Worm (Caenorhabditis elegans): ENCODE results near the gene Y45F10C.4.

The Y45F10C.4 gene

DNA sequence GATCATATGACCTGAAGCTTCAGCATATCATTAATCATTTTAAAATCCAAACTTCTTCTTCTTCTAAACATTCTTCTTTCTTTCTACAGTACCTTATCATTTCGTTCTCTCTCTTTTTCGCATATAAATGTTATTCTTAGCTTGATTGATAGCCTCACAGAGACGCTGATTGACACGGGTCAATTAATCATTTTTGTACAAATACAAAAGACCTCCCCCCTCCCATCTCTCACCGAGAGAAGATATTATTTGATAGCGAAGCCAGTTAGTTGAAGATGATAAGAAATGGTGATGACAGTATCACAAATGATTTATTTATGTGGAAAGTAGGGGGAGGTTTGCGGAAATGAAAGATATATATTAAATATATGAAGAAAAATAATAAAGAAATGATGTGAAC lies 18.7 kb upstream of the Y45F10C.4 start (continued):
- TF ChIP-seq nhr-11 (tag; optimal IDR thresholded peaks at IDR 0.05) = no peak
- no peak for TF ChIP-seq ceh-16 (tag; optimal IDR thresholded peaks at IDR 0.05)
- TF ChIP-seq mab-5 (tag; optimal IDR thresholded peaks at IDR 0.05) = peak; percentile 89
- TF ChIP-seq unc-39 (tag; optimal IDR thresholded peaks at IDR 0.05) = no peak
- no peak for TF ChIP-seq nhr-23 (tag; optimal IDR thresholded peaks at IDR 0.05)

DNA sequence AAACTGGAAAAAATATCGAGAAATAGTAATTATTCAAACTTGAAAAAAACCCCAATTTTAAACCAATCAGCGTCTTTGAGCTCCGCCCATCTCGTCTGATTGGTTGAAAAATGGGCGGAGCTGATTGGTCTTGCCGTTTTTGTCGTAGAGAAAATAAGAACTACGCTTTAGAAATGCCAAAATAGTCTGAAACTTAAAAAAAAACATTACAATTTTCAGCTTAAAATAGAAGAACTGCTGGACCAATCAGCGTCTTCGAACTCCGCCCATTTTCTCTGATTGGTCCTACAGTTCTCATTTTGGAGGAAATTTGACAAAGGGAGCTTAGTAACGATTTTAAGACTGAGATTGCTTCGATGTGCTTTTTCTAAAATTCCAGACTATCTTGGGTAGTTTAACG lies 15.5 kb upstream of the Y45F10C.4 start:
- TF ChIP-seq ama-1 (optimal IDR thresholded peaks at IDR 0.05) (no peak), nhr-77 (tag; optimal IDR thresholded peaks at IDR 0.05) (no peak), nhr-25 (tag; optimal IDR thresholded peaks at IDR 0.05) (no peak)

DNA sequence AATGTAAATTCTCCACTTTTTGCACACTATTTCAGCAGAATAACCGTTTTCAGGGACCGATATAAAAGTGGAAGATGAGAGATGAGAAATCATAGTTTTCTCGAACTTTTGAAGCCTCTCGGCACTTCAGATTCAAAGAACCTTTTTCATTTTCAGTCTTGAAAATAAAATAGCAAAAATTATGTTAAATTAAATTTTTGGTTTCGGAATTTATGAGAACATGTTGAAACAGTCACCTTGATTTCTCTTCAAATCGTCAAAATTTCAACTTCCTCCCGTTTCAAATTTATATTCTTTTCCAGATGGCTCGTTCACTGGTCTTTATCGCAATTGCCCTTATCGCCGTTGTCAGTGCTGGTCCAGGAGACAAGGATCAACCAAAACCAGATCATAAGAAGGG lies 14.7 kb upstream of the Y45F10C.4 start, which contains the start of gene srlf-26:
srlf-26 (plus strand) TSS at position 301 of the 400 bp plus-strand sequence.
- TF ChIP-seq unc-55 (GFP tag; optimal IDR thresholded peaks at IDR 0.05) = no peak
- TF ChIP-seq elt-1 (tag; optimal IDR thresholded peaks at IDR 0.05) = no peak
- TF ChIP-seq mdl-1 (tag; optimal IDR thresholded peaks at IDR 0.05) = no peak
- no peak for TF ChIP-seq nhr-23 (tag; optimal IDR thresholded peaks at IDR 0.05)
- TF ChIP-seq crh-2 (tag; optimal IDR thresholded peaks at IDR 0.05) = no peak
- no peak for TF ChIP-seq unc-62 (GFP tag; optimal IDR thresholded peaks at IDR 0.05)
- TF ChIP-seq alr-1 (tag; optimal IDR thresholded peaks at IDR 0.05) = no peak
- TF ChIP-seq nhr-129 (tag; optimal IDR thresholded peaks at IDR 0.05) = no peak
- no peak for TF ChIP-seq gmeb-1 (tag; optimal IDR thresholded peaks at IDR 0.05)
- no peak for TF ChIP-seq ztf-11 (tag; optimal IDR thresholded peaks at IDR 0.05)
- no peak for TF ChIP-seq ztf-4 (tag; optimal IDR thresholded peaks at IDR 0.05)
- no peak for TF ChIP-seq ztf-1 (GFP tag; conservative IDR thresholded peaks at IDR 0.05)
- no peak for TF ChIP-seq ceh-16 (tag; optimal IDR thresholded peaks at IDR 0.05)
- no peak for TF ChIP-seq peb-1 (tag; optimal IDR thresholded peaks at IDR 0.05)
- TF ChIP-seq snpc-4 (tag; optimal IDR thresholded peaks at IDR 0.05) = no peak
- no peak for TF ChIP-seq aly-2 (tag; optimal IDR thresholded peaks at IDR 0.05)
- no peak for TF ChIP-seq skn-1 (tag; optimal IDR thresholded peaks at IDR 0.05)
- TF ChIP-seq lsy-2 (tag; optimal IDR thresholded peaks at IDR 0.05) = no peak
- no peak for TF ChIP-seq C34F6.9 (tag; optimal IDR thresholded peaks at IDR 0.05)
- TF ChIP-seq R02D3.7 (tag; optimal IDR thresholded peaks at IDR 0.05) = no peak

DNA sequence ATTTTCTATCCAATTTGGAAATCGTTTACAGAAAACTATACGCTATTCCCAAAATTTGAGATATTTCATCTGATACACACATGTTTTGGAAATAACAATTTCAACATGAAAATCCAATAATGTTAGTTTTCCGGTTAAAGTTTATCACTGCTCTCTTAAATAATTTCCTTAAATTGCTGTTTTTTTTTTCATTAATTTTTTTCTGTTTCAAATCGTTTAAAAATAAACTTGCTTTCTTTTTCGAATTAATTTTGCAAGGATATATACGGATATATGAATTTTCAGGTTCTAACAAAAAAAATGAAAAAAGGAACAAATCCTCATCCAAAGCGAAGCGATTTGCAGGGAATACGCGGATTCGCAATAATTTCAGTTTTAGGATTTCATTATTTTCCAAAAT lies 9.5 kb upstream of the Y45F10C.4 start, which contains the start of gene oac-48:
oac-48 (plus strand) TSS at position 301 of the 400 bp plus-strand sequence.
- TF ChIP-seq nhr-129 (tag; optimal IDR thresholded peaks at IDR 0.05) (no peak), lin-11 (tag; optimal IDR thresholded peaks at IDR 0.05) (no peak), gmeb-1 (tag; optimal IDR thresholded peaks at IDR 0.05) (no peak), peb-1 (tag; optimal IDR thresholded peaks at IDR 0.05) (no peak), elt-1 (tag; optimal IDR thresholded peaks at IDR 0.05) (no peak), mdl-1 (tag; optimal IDR thresholded peaks at IDR 0.05) (no peak), skn-1 (tag; optimal IDR thresholded peaks at IDR 0.05) (no peak), sma-9 (GFP tag; optimal IDR thresholded peaks at IDR 0.05) (no peak), sma-9 (tag; optimal IDR thresholded peaks at IDR 0.05) (no peak)

DNA sequence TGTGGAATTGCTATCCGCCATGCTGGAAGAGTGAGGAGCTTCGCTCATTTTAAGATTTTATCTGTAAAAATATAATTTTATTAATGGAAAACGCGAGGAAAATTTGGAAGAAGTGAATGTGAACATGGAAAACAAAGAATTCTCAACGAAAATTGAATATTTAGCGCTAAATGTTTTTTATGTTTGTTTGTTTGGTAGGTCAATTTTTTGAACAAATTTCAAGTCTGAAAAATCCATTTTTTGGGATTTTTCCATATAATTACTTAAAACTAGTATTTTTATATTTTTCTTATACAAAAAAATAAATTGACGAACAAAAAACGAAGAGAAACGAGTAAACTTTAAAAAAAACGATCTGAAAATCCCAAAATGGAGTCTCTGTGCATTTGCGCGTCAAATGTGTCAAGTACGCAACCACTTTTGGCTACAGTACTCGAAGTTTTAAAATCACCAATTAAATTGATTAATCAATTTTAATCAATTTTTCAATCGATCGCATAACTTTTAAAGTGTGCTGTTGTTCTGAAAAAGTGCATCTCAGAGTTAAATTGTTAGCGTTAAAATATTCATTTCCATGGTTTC lies 3.0 kb upstream of the Y45F10C.4 start, which contains the start of gene fbxa-215:
fbxa-215 (minus strand) TSS at position 61 of the 582 bp plus-strand sequence.
- TF ChIP-seq blmp-1 (tag; optimal IDR thresholded peaks at IDR 0.05; ENCODE audit: insufficient read depth) = no peak
- TF ChIP-seq ztf-1 (GFP tag; conservative IDR thresholded peaks at IDR 0.05) = no peak
- TF ChIP-seq egl-27 (tag; optimal IDR thresholded peaks at IDR 0.05) = no peak
- TF ChIP-seq alr-1 (tag; optimal IDR thresholded peaks at IDR 0.05) = no peak
- no peak for TF ChIP-seq lin-39 (tag; optimal IDR thresholded peaks at IDR 0.05)
- no peak for TF ChIP-seq lin-11 (tag; optimal IDR thresholded peaks at IDR 0.05)
- no peak for TF ChIP-seq C34F6.9 (tag; optimal IDR thresholded peaks at IDR 0.05)
- TF ChIP-seq lin-13 (GFP tag; optimal IDR thresholded peaks at IDR 0.05) = no peak
- no peak for TF ChIP-seq ceh-82 (tag; optimal IDR thresholded peaks at IDR 0.05)
- no peak for TF ChIP-seq nhr-21 (tag; optimal IDR thresholded peaks at IDR 0.05)
- TF ChIP-seq R02D3.7 (tag; optimal IDR thresholded peaks at IDR 0.05) = no peak
- TF ChIP-seq Y55F3AM.14 (GFP tag; optimal IDR thresholded peaks at IDR 0.05) = no peak
- TF ChIP-seq nhr-77 (tag; optimal IDR thresholded peaks at IDR 0.05) = no peak
- no peak for TF ChIP-seq nhr-6 (tag; optimal IDR thresholded peaks at IDR 0.05)

Measured in whole organism, L2 larva.